Worm (Caenorhabditis elegans): ENCODE results near the gene lgc-7.

- TF ChIP-seq fkh-10 (GFP tag; optimal IDR thresholded peaks at IDR 0.05) (no peak), tbx-2 (tag; optimal IDR thresholded peaks at IDR 0.05) (no peak), zip-5 (tag; optimal IDR thresholded peaks at IDR 0.05) (no peak), C38D4.7 (GFP tag; optimal IDR thresholded peaks at IDR 0.05) (no peak)
Observed at ce11 chrIV:14754912-14755311, 45.5 kb downstream of the lgc-7 start, which contains the start of gene Y57G11C.499.
